Worm (Caenorhabditis elegans) whole organism, early embryonic: Measurements from ENCODE around the gene C06E1.11.

ENCODE experiments used
- B0310.2 ChIP-seq: sonication (generic microtip); optimal IDR thresholded peaks from 2 replicates; lab custom pipeline; 2016; ENCODE audit warnings: mild to moderate bottlenecking, missing genetic modification characterization, missing compliant biosample characterization
- F13C5.2 ChIP-seq: sonication (generic microtip); optimal IDR thresholded peaks from 2 replicates; lab custom pipeline; 2017; ENCODE audit warnings: mild to moderate bottlenecking, missing genetic modification characterization, inconsistent platforms, missing compliant biosample characterization
- aly-1 ChIP-seq: sonication (generic microtip); optimal IDR thresholded peaks from 2 replicates; lab custom pipeline; 2016; ENCODE audit warnings: missing genetic modification characterization, missing compliant biosample characterization
- ama-1 ChIP-seq: fragments of 150-350 bp; optimal IDR thresholded peaks from 2 replicates; lab custom pipeline; 2014
- flt-1 ChIP-seq: fragments of 200-800 bp; sonication (Bioruptor generic); IDR thresholded peaks from 2 replicates; pipeline ENCODE4 v1.3.6; 2022; ENCODE audit warnings: missing genetic modification characterization, missing compliant biosample characterization
- hmg-4 ChIP-seq: fragments of 200-800 bp; sonication (Bioruptor generic); optimal IDR thresholded peaks from 2 replicates; lab custom pipeline; 2018; ENCODE audit warnings: mild to moderate bottlenecking, missing genetic modification characterization, missing compliant biosample characterization
- hnd-1 ChIP-seq: sonication (generic microtip); optimal IDR thresholded peaks from 2 replicates; lab custom pipeline; 2016; ENCODE audit warnings: missing genetic modification characterization, missing compliant biosample characterization
- pes-1 ChIP-seq: fragments of 200-800 bp; sonication (Bioruptor generic); IDR thresholded peaks from 2 replicates; pipeline ENCODE4 v1.3.6; 2022; ENCODE audit warnings: missing genetic modification reagents, missing genetic modification characterization, missing compliant biosample characterization
- sea-1 ChIP-seq: fragments of 200-800 bp; sonication (Bioruptor generic); conservative IDR thresholded peaks from 2 replicates; pipeline ENCODE4 v1.3.6; 2022; ENCODE audit warnings: missing genetic modification characterization, missing compliant biosample characterization
- tbx-37 ChIP-seq: fragments of 200-800 bp; sonication (Bioruptor generic); conservative IDR thresholded peaks from 2 replicates; pipeline ENCODE4 v1.3.6; 2022; ENCODE audit warnings: missing genetic modification reagents, missing genetic modification characterization, missing compliant biosample characterization

ce11 chrIII:8663143-8663542, 46.7 kb upstream of the C06E1.11 start:
- no peak for TF ChIP-seq sea-1 (GFP tag; lab: Robert Waterston, UW)
- TF ChIP-seq F13C5.2 (tag; lab: Kevin White, UChicago): no peak
- no peak for TF ChIP-seq hmg-4 (GFP tag; lab: Kevin White, UChicago)
- no peak for TF ChIP-seq tbx-37
- no peak for TF ChIP-seq ama-1 (lab: Kevin White, UChicago)
- TF ChIP-seq B0310.2: no peak
- TF ChIP-seq hnd-1 (tag; lab: Kevin White, UChicago): no peak
- no peak for TF ChIP-seq pes-1 (GFP tag; lab: Robert Waterston, UW)
- TF ChIP-seq aly-1 (tag; lab: Kevin White, UChicago): no peak
- no peak for TF ChIP-seq flt-1 (GFP tag; lab: Robert Waterston, UW)
